Worm (Caenorhabditis elegans) whole organism, L2 larva: ENCODE results near the gene Y43F8B.2.

Experiments
- F13H6.1 ChIP-seq: sonication (generic microtip); optimal IDR thresholded peaks from 2 replicates; lab custom pipeline; 2016; ENCODE audit warnings: missing genetic modification characterization, missing compliant biosample characterization
- blmp-1 ChIP-seq: sonication (generic microtip); optimal IDR thresholded peaks from 2 replicates; lab custom pipeline; 2017; ENCODE audit warnings: missing genetic modification characterization, mild to moderate bottlenecking, missing compliant biosample characterization, antibody characterized with exemption, moderate library complexity; ENCODE audit not compliant: insufficient read depth
- crh-2 ChIP-seq: sonication (generic microtip); optimal IDR thresholded peaks from 2 replicates; lab custom pipeline; 2017; ENCODE audit warnings: missing biosample characterization, missing genetic modification characterization
- elt-1 ChIP-seq: fragments of 150-350 bp; optimal IDR thresholded peaks from 2 replicates; lab custom pipeline; 2014; ENCODE audit warnings: missing biosample characterization, missing genetic modification characterization
- elt-3 ChIP-seq: sonication (generic microtip); optimal IDR thresholded peaks from 2 replicates; lab custom pipeline; 2017; ENCODE audit warnings: missing biosample characterization, missing genetic modification characterization
- lin-13 ChIP-seq: fragments of 150-350 bp; optimal IDR thresholded peaks from 2 replicates; lab custom pipeline; 2014; ENCODE audit warnings: missing biosample characterization, missing genetic modification reagents, missing genetic modification characterization
- lsy-2 ChIP-seq, 2 experiments: fragments of 150-350 bp in 1 of 2; sonication (generic microtip) in 1 of 2; optimal IDR thresholded peaks; 2 replicates each; lab custom pipeline; 2014 to 2017; ENCODE audit warnings: missing biosample characterization in 2 of 2, missing genetic modification characterization in 2 of 2
- nhr-237 ChIP-seq: fragments of 150-350 bp; optimal IDR thresholded peaks from 2 replicates; lab custom pipeline; 2014; ENCODE audit warnings: missing biosample characterization, missing genetic modification characterization
- snpc-4 ChIP-seq: fragments of 150-350 bp; optimal IDR thresholded peaks from 2 replicates; lab custom pipeline; 2014; ENCODE audit warnings: missing biosample characterization, missing genetic modification characterization
- ztf-11 ChIP-seq: sonication (generic microtip); optimal IDR thresholded peaks from 2 replicates; lab custom pipeline; 2017; ENCODE audit warnings: missing biosample characterization, missing genetic modification characterization

- TF ChIP-seq ztf-11 (tag; lab: Kevin White, UChicago), result no peak
- no peak for TF ChIP-seq nhr-237 (tag; lab: Kevin White, UChicago)
- TF ChIP-seq crh-2 (tag; lab: Kevin White, UChicago), result no peak
- no peak for TF ChIP-seq blmp-1 (tag; lab: Kevin White, UChicago)
- TF ChIP-seq F13H6.1 (tag; lab: Kevin White, UChicago), result no peak
- no peak for TF ChIP-seq snpc-4 (tag; lab: Kevin White, UChicago)
- no peak for TF ChIP-seq lsy-2 (tag; optimal IDR thresholded peaks at IDR 0.05; lab: Kevin White, UChicago)
- TF ChIP-seq elt-1 (tag; lab: Kevin White, UChicago), result no peak
- TF ChIP-seq elt-3 (tag; lab: Kevin White, UChicago), result no peak
- no peak for TF ChIP-seq lin-13 (GFP tag; lab: Kevin White, UChicago)
These were observed 19.4 kb downstream of the Y43F8B.2 start, which contains the start of gene phy-4 for ce11 chrV:19513552-19513951.
